Worm (Caenorhabditis elegans): ENCODE measurements around the gene Y41G9A.5.
A peak's percentile ranks its signal among the peaks of the same experiment; 100 is the strongest.

- TF ChIP-seq nhr-11 (tag; optimal IDR thresholded peaks at IDR 0.05), result no peak
- TF ChIP-seq pha-4 (tag; optimal IDR thresholded peaks at IDR 0.05), result no peak
- peak; percentile 13 for TF ChIP-seq ceh-34 (tag; optimal IDR thresholded peaks at IDR 0.05)
Observed at ce11 chrX:2900897-2901496, 45.5 kb upstream of the Y41G9A.5 start.
